Worm (Caenorhabditis elegans) whole organism, L1 larva: ENCODE results near the gene Y57G11B.5.

Source experiments
- fos-1 ChIP-seq: fragments of 150-350 bp; optimal IDR thresholded peaks from 2 replicates; lab custom pipeline; 2014; ENCODE audit warnings: missing biosample characterization, missing genetic modification characterization
- lir-3 ChIP-seq: sonication (generic microtip); optimal IDR thresholded peaks from 2 replicates; lab custom pipeline; 2016; ENCODE audit warnings: mild to moderate bottlenecking, missing genetic modification characterization, moderate library complexity, missing compliant biosample characterization; ENCODE audit not compliant: poor library complexity

ce11 chrIV:14614176-14614740, 39.6 kb downstream of the Y57G11B.5 start:
- no peak for TF ChIP-seq fos-1 (tag; lab: Kevin White, UChicago)
- no peak for TF ChIP-seq lir-3
